Worm (Caenorhabditis elegans): ENCODE data around the gene his-39.
"Not testable (repeated sequence)": the region's sequence is repeated elsewhere in the genome, so short reads cannot be mapped to it uniquely, and the experiment has no call there.

his-39 gene

ce11 chrV:8569841-8570361 is 33.6 kb downstream of the his-39 start, which contains the start of the genes F25G6.9 and symk-1 (continued):
- TF ChIP-seq cebp-1 (GFP tag; IDR thresholded peaks at IDR 0.05) (no peak), cebp-1 (tag; optimal IDR thresholded peaks at IDR 0.05) (peak; percentile 57), K11D2.4 (GFP tag; IDR thresholded peaks at IDR 0.05) (peak; percentile 57; the same call in 1 of the 2 replicates), nfya-1 (tag; optimal IDR thresholded peaks at IDR 0.05; ENCODE audit: borderline replicate concordance, insufficient read depth) (no peak), T26A5.8 (tag; optimal IDR thresholded peaks at IDR 0.05) (no peak), snpc-4 (GFP tag; optimal IDR thresholded peaks at IDR 0.05) (no peak), snpc-4 (tag; optimal IDR thresholded peaks at IDR 0.05) (peak in 2 of 4 experiments; percentile 42 to 55), ztf-18 (tag; optimal IDR thresholded peaks at IDR 0.05) (peak; percentile 96), hmg-1.2 (GFP tag; IDR thresholded peaks at IDR 0.05) (peak; percentile 26; the same call in 1 of the 2 replicates)

ce11 chrV:8574762-8575161 is 38.4 kb downstream of the his-39 start, which contains the start of gene F25G6.1:
Gene F25G6.1 (plus strand): TSS chrV:8575062.
- not testable (repeated sequence) for TF ChIP-seq lin-26 (GFP tag; IDR thresholded peaks at IDR 0.05); Y53F4B.3 (GFP tag; IDR thresholded peaks at IDR 0.05); B0019.2 (GFP tag; conservative IDR thresholded peaks at IDR 0.05)

- TF ChIP-seq hmg-1.2 (GFP tag; IDR thresholded peaks at IDR 0.05) (no peak), Y53G8AR.9 (GFP tag; conservative IDR thresholded peaks at IDR 0.05) (no peak), repo-1 (tag; optimal IDR thresholded peaks at IDR 0.05) (no peak), tbx-9 (tag; optimal IDR thresholded peaks at IDR 0.05; ENCODE audit: borderline replicate concordance) (no peak), nhr-90 (tag; optimal IDR thresholded peaks at IDR 0.05) (no peak), snpc-4 (GFP tag; optimal IDR thresholded peaks at IDR 0.05) (no peak), snpc-4 (tag; optimal IDR thresholded peaks at IDR 0.05) (no peak), madf-10 (tag; optimal IDR thresholded peaks at IDR 0.05) (no peak), nfya-2 (GFP tag; IDR thresholded peaks at IDR 0.05) (no peak), ztf-28 (GFP tag; IDR thresholded peaks at IDR 0.05) (no peak), bed-1 (GFP tag; IDR thresholded peaks at IDR 0.05) (no peak), lsy-27 (tag; optimal IDR thresholded peaks at IDR 0.05; ENCODE audit: borderline replicate concordance, insufficient read depth) (no peak), aptf-2 (GFP tag; conservative IDR thresholded peaks at IDR 0.05) (no peak), nhr-120 (GFP tag; IDR thresholded peaks at IDR 0.05) (no peak), F33H1.4 (GFP tag; IDR thresholded peaks at IDR 0.05) (no peak), hmg-20 (GFP tag; IDR thresholded peaks at IDR 0.05) (no peak)
These were observed 44.6 kb downstream of the his-39 start, which contains the start of gene C10B5.1 for ce11 chrV:8580961-8581360. Gene C10B5.1 (plus strand): TSS chrV:8581261.
